Worm (Caenorhabditis elegans): ENCODE data around the gene zfp-3.
A peak's percentile ranks its signal among the peaks of the same experiment; 100 is the strongest.

The zfp-3 gene

ce11 chrX:1477932-1478331 is 31.5 kb upstream of the zfp-3 start (continued):
- TF ChIP-seq zip-4 (GFP tag; optimal IDR thresholded peaks at IDR 0.05) (no peak), mdl-1 (tag; optimal IDR thresholded peaks at IDR 0.05) (peak in 1 of 2 experiments; percentile 46), nhr-71 (tag; optimal IDR thresholded peaks at IDR 0.05) (peak; percentile 62), hpl-2 (GFP tag; optimal IDR thresholded peaks at IDR 0.05) (no peak), F16B12.6 (tag; optimal IDR thresholded peaks at IDR 0.05) (no peak), nhr-20 (tag; optimal IDR thresholded peaks at IDR 0.05) (peak; percentile 66), ceh-63 (GFP tag; optimal IDR thresholded peaks at IDR 0.05) (no peak), nhr-237 (tag; optimal IDR thresholded peaks at IDR 0.05) (no peak), unc-30 (tag; optimal IDR thresholded peaks at IDR 0.05) (no peak), C04F5.9 (tag; optimal IDR thresholded peaks at IDR 0.05) (no peak), nhr-76 (tag; optimal IDR thresholded peaks at IDR 0.05) (no peak), mep-1 (tag; optimal IDR thresholded peaks at IDR 0.05) (peak; percentile 9), isw-1 (GFP tag; IDR thresholded peaks at IDR 0.05) (no peak), lin-13 (GFP tag; optimal IDR thresholded peaks at IDR 0.05) (no peak), tbx-2 (tag; optimal IDR thresholded peaks at IDR 0.05) (no peak), xbp-1 (tag; optimal IDR thresholded peaks at IDR 0.05) (no peak), hlh-17 (GFP tag; optimal IDR thresholded peaks at IDR 0.05; ENCODE audit: borderline replicate concordance) (no peak), ets-5 (GFP tag; IDR thresholded peaks at IDR 0.05) (no peak), fkh-10 (GFP tag; optimal IDR thresholded peaks at IDR 0.05) (no peak), rnt-1 (tag; optimal IDR thresholded peaks at IDR 0.05) (no peak), lin-15B (tag; optimal IDR thresholded peaks at IDR 0.05) (no peak), sptf-1 (tag; optimal IDR thresholded peaks at IDR 0.05) (no peak), grh-1 (GFP tag; IDR thresholded peaks at IDR 0.05) (no peak), dpl-1 (GFP tag; optimal IDR thresholded peaks at IDR 0.05) (no peak), alr-1 (tag; optimal IDR thresholded peaks at IDR 0.05; ENCODE audit: borderline replicate concordance) (no peak), zag-1 (tag; optimal IDR thresholded peaks at IDR 0.05) (no peak), blmp-1 (tag; optimal IDR thresholded peaks at IDR 0.05) (peak; percentile 58), fos-1 (tag; optimal IDR thresholded peaks at IDR 0.05) (no peak), unc-98 (GFP tag; IDR thresholded peaks at IDR 0.05) (no peak), lin-35 (GFP tag; optimal IDR thresholded peaks at IDR 0.05) (peak in 1 of 2 experiments; percentile 25), ztf-4 (tag; optimal IDR thresholded peaks at IDR 0.05) (no peak), hlh-4 (tag; optimal IDR thresholded peaks at IDR 0.05) (no peak), lir-3 (tag; optimal IDR thresholded peaks at IDR 0.05; ENCODE audit: poor library complexity) (no peak), ceh-88 (GFP tag; IDR thresholded peaks at IDR 0.05) (no peak), snu-23 (GFP tag; optimal IDR thresholded peaks at IDR 0.05) (peak; percentile 29), jun-1 (tag; optimal IDR thresholded peaks at IDR 0.05) (peak; percentile 53), mab-9 (GFP tag; IDR thresholded peaks at IDR 0.05) (no peak), nhr-12 (tag; optimal IDR thresholded peaks at IDR 0.05) (no peak), elt-2 (tag; optimal IDR thresholded peaks at IDR 0.05) (peak; percentile 97), vab-15 (tag; optimal IDR thresholded peaks at IDR 0.05) (no peak), snpc-4 (tag; optimal IDR thresholded peaks at IDR 0.05) (no peak), pqm-1 (tag; optimal IDR thresholded peaks at IDR 0.05) (no peak), fkh-4 (tag; optimal IDR thresholded peaks at IDR 0.05; ENCODE audit: borderline replicate concordance) (no peak)

DNA sequence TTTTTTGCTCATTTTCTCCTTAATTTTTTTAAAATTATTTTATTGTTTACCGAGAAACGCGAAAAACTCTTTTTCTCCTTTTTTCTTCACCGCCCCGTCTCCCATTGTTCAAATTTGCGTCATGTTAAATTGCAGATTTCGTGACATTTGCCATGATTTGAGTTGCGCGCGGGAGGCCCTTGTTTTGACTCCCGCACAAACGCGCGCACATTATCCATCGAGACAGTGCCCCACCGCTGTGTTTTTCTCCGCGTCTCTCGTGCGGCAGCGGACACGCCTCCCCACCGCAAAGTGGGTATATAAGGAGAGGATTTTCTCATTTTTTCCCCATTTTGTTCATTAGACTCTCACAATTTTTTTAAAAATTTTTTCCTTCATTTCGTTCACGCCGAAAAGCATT is 29.6 kb upstream of the zfp-3 start:
- TF ChIP-seq mef-2 (tag; optimal IDR thresholded peaks at IDR 0.05) (no peak), efl-1 (optimal IDR thresholded peaks at IDR 0.05) (no peak), efl-1 (GFP tag; optimal IDR thresholded peaks at IDR 0.05 in 1 of 2) (peak in 1 of 2 experiments; percentile 49), nhr-77 (tag; optimal IDR thresholded peaks at IDR 0.05) (no peak), aha-1 (tag; optimal IDR thresholded peaks at IDR 0.05) (no peak), nhr-19 (GFP tag; conservative IDR thresholded peaks at IDR 0.05) (no peak), nhr-28 (tag; optimal IDR thresholded peaks at IDR 0.05) (no peak), nhr-85 (tag) (peak; percentile 8), nhr-12 (tag; optimal IDR thresholded peaks at IDR 0.05) (no peak), ets-5 (GFP tag; IDR thresholded peaks at IDR 0.05) (no peak), hlh-17 (GFP tag; optimal IDR thresholded peaks at IDR 0.05; ENCODE audit: borderline replicate concordance) (no peak), fkh-4 (tag; optimal IDR thresholded peaks at IDR 0.05; ENCODE audit: borderline replicate concordance) (no peak), pqm-1 (tag; optimal IDR thresholded peaks at IDR 0.05) (no peak), nhr-20 (tag; optimal IDR thresholded peaks at IDR 0.05) (no peak)

Measured in whole organism, L1 larva.